Worm (Caenorhabditis elegans) whole organism, midembryonic: ENCODE results near the gene nep-21.
"Not testable (repeated sequence)": the region's sequence is repeated elsewhere in the genome, so short reads cannot be mapped to it uniquely, and the experiment has no call there.

Source experiments
- T22C8.4 ChIP-seq: fragments of 200-800 bp; sonication (Bioruptor generic); IDR thresholded peaks from 2 replicates; pipeline ENCODE4 v1.3.6; 2022; ENCODE audit warnings: missing genetic modification characterization, missing compliant biosample characterization
- cog-1 ChIP-seq: sonication (generic microtip); optimal IDR thresholded peaks from 2 replicates; lab custom pipeline; 2016; ENCODE audit warnings: missing genetic modification characterization, missing compliant biosample characterization
- flt-1 ChIP-seq: fragments of 200-800 bp; sonication (Bioruptor generic); IDR thresholded peaks from 2 replicates; pipeline ENCODE4 v1.3.6; 2022; ENCODE audit warnings: missing genetic modification characterization, missing compliant biosample characterization
- klf-2 ChIP-seq: fragments of 200-800 bp; sonication (Bioruptor generic); conservative IDR thresholded peaks from 2 replicates; pipeline ENCODE4 v1.3.6; 2022; ENCODE audit warnings: missing genetic modification reagents, missing genetic modification characterization, missing compliant biosample characterization
- med-1 ChIP-seq: sonication (generic microtip); optimal IDR thresholded peaks from 2 replicates; lab custom pipeline; 2017; ENCODE audit warnings: missing genetic modification characterization, mild to moderate bottlenecking, missing compliant biosample characterization, antibody characterized with exemption, missing genetic modification reagents; ENCODE audit not compliant: insufficient read depth
- ref-1 ChIP-seq: fragments of 200-800 bp; sonication (Bioruptor generic); conservative IDR thresholded peaks from 2 replicates; pipeline ENCODE4 v1.3.6; 2022; ENCODE audit warnings: missing genetic modification reagents, missing genetic modification characterization, missing compliant biosample characterization
- tab-1 ChIP-seq: fragments of 200-800 bp; sonication (Bioruptor generic); IDR thresholded peaks from 2 replicates; pipeline ENCODE4 v1.3.6; 2022; ENCODE audit warnings: missing genetic modification characterization, missing compliant biosample characterization
- ztf-23 ChIP-seq: fragments of 200-800 bp; sonication (Bioruptor generic); IDR thresholded peaks from 2 replicates; pipeline ENCODE4 v1.3.6; 2022; ENCODE audit warnings: missing genetic modification reagents, missing genetic modification characterization, missing compliant biosample characterization
- ztf-29 ChIP-seq: fragments of 200-800 bp; sonication (Bioruptor generic); IDR thresholded peaks from 2 replicates; pipeline ENCODE4 v1.3.6; 2022; ENCODE audit warnings: missing genetic modification reagents, missing genetic modification characterization, missing compliant biosample characterization

nep-21 gene

DNA sequence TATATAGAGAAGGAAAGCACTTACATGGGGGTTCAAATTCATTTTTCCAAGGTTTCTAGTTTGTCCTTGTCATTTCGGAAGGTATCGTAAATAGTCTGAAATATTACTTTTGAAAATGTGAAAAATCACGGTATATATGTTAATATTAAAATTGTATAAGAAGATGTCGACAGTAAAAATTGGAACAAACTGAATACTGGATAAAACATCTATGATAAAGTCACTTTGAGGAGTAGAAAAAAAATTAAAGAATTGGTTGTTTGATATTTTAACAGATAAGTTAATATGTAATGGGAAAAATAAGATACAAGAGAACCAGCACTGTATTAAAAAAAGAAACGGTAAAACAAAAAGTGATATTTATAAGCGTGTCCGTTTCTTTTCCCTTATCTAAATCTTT, at the start of gene nep-21:
Gene nep-21, minus strand, starts transcription at position 101 of the 400 bp plus-strand sequence.
- TF ChIP-seq ztf-29, result no peak
- TF ChIP-seq ztf-23 (GFP tag; lab: Robert Waterston, UW), result no peak
- no peak for TF ChIP-seq tab-1 (GFP tag; lab: Robert Waterston, UW)
- TF ChIP-seq klf-2 (GFP tag; lab: Robert Waterston, UW), result no peak

- TF ChIP-seq med-1; T22C8.4 (GFP tag; lab: Robert Waterston, UW); ztf-23 (GFP tag; lab: Robert Waterston, UW): not testable (repeated sequence)
Observed at ce11 chrV:14274268-14274667, 48.0 kb upstream of the nep-21 start, which contains the start of gene F40G12.7. TSS of gene F40G12.7 (plus strand) at chrV:14274568.

ce11 chrV:14273019-14273418, 46.7 kb upstream of the nep-21 start, which contains the start of gene F40G12.6:
TSS of gene F40G12.6 (minus strand) at chrV:14273119.
- no peak for TF ChIP-seq klf-2 (GFP tag; lab: Robert Waterston, UW)
- TF ChIP-seq flt-1 (GFP tag; lab: Robert Waterston, UW), result no peak
- no peak for TF ChIP-seq ref-1 (GFP tag; lab: Robert Waterston, UW)
- TF ChIP-seq cog-1, result no peak
- no peak for TF ChIP-seq ztf-23 (GFP tag; lab: Robert Waterston, UW)

ce11 chrV:14270729-14271128, 44.5 kb upstream of the nep-21 start, which contains the start of gene F40G12.5:
TSS of gene F40G12.5 (minus strand) at chrV:14270829.
- TF ChIP-seq med-1, result no peak
- no peak for TF ChIP-seq ref-1 (GFP tag; lab: Robert Waterston, UW)
- TF ChIP-seq ztf-29, result no peak
- TF ChIP-seq klf-2 (GFP tag; lab: Robert Waterston, UW), result no peak
- no peak for TF ChIP-seq ztf-23 (GFP tag; lab: Robert Waterston, UW)
- TF ChIP-seq tab-1 (GFP tag; lab: Robert Waterston, UW), result no peak
- TF ChIP-seq flt-1 (GFP tag; lab: Robert Waterston, UW), result no peak
- TF ChIP-seq cog-1, result no peak
- TF ChIP-seq T22C8.4 (GFP tag; lab: Robert Waterston, UW), result no peak

- no peak for TF ChIP-seq tab-1 (GFP tag; lab: Robert Waterston, UW)
- TF ChIP-seq T22C8.4 (GFP tag; lab: Robert Waterston, UW), result no peak
- no peak for TF ChIP-seq med-1
- TF ChIP-seq klf-2 (GFP tag; lab: Robert Waterston, UW), result no peak
- no peak for TF ChIP-seq ztf-29
- no peak for TF ChIP-seq cog-1
- no peak for TF ChIP-seq flt-1 (GFP tag; lab: Robert Waterston, UW)
- TF ChIP-seq ref-1 (GFP tag; lab: Robert Waterston, UW), result no peak
- no peak for TF ChIP-seq ztf-23 (GFP tag; lab: Robert Waterston, UW)
Observed at ce11 chrV:14268616-14269015, 42.3 kb upstream of the nep-21 start, which contains the start of gene F40G12.4. TSS of gene F40G12.4 (minus strand) at chrV:14268716.

ce11 chrV:14267326-14267942, 41.2 kb upstream of the nep-21 start:
- TF ChIP-seq cog-1, result no peak

ce11 chrV:14260831-14261230, 34.6 kb upstream of the nep-21 start, which contains the start of gene F40G12.2:
TSS of gene F40G12.2 (minus strand) at chrV:14260931.
- TF ChIP-seq ztf-29, result no peak
- no peak for TF ChIP-seq ref-1 (GFP tag; lab: Robert Waterston, UW)
- no peak for TF ChIP-seq tab-1 (GFP tag; lab: Robert Waterston, UW)
- no peak for TF ChIP-seq cog-1
- no peak for TF ChIP-seq klf-2 (GFP tag; lab: Robert Waterston, UW)
- no peak for TF ChIP-seq ztf-23 (GFP tag; lab: Robert Waterston, UW)
- TF ChIP-seq med-1, result no peak
- TF ChIP-seq flt-1 (GFP tag; lab: Robert Waterston, UW), result no peak
- TF ChIP-seq T22C8.4 (GFP tag; lab: Robert Waterston, UW), result no peak

ce11 chrV:14256813-14257212, 30.5 kb upstream of the nep-21 start, which contains the start of gene sre-8:
TSS of gene sre-8 (plus strand) at chrV:14257113.
- TF ChIP-seq ztf-29, result no peak
- TF ChIP-seq T22C8.4 (GFP tag; lab: Robert Waterston, UW), result no peak

ce11 chrV:14254221-14254620, 27.9 kb upstream of the nep-21 start, which contains the start of gene K02E11.7:
TSS of gene K02E11.7 (minus strand) at chrV:14254321.
- TF ChIP-seq ztf-23 (GFP tag; lab: Robert Waterston, UW) (no peak), klf-2 (GFP tag; lab: Robert Waterston, UW) (no peak), flt-1 (GFP tag; lab: Robert Waterston, UW) (no peak), ref-1 (GFP tag; lab: Robert Waterston, UW) (no peak), cog-1 (no peak), tab-1 (GFP tag; lab: Robert Waterston, UW) (no peak), ztf-29 (no peak), med-1 (no peak), T22C8.4 (GFP tag; lab: Robert Waterston, UW) (no peak)

ce11 chrV:14252025-14252424, 25.8 kb upstream of the nep-21 start, which contains the start of gene K02E11.5:
TSS of gene K02E11.5 (plus strand) at chrV:14252325.
- TF ChIP-seq ztf-29 (no peak), tab-1 (GFP tag; lab: Robert Waterston, UW) (no peak), klf-2 (GFP tag; lab: Robert Waterston, UW) (no peak), ref-1 (GFP tag; lab: Robert Waterston, UW) (no peak), cog-1 (no peak), ztf-23 (GFP tag; lab: Robert Waterston, UW) (no peak), med-1 (no peak), flt-1 (GFP tag; lab: Robert Waterston, UW) (no peak), T22C8.4 (GFP tag; lab: Robert Waterston, UW) (no peak)
